Worm (Caenorhabditis elegans): Measurements from ENCODE around the gene arr-1.

- TF ChIP-seq ceh-82 (tag; optimal IDR thresholded peaks at IDR 0.05): no peak
- TF ChIP-seq nhr-11 (tag; optimal IDR thresholded peaks at IDR 0.05): no peak
- TF ChIP-seq lsy-2 (tag; optimal IDR thresholded peaks at IDR 0.05): no peak
- no peak for TF ChIP-seq lin-13 (GFP tag; optimal IDR thresholded peaks at IDR 0.05)
- TF ChIP-seq jun-1 (tag; optimal IDR thresholded peaks at IDR 0.05): no peak
- TF ChIP-seq lin-38 (GFP tag; IDR thresholded peaks at IDR 0.05): no peak
- no peak for TF ChIP-seq egl-27 (tag; optimal IDR thresholded peaks at IDR 0.05)
- TF ChIP-seq nhr-237 (tag; optimal IDR thresholded peaks at IDR 0.05): no peak
- TF ChIP-seq spr-3 (GFP tag; optimal IDR thresholded peaks at IDR 0.05): no peak
- TF ChIP-seq T26A8.4 (GFP tag; IDR thresholded peaks at IDR 0.05): no peak
- TF ChIP-seq T20F7.1 (GFP tag; optimal IDR thresholded peaks at IDR 0.05): no peak
Measured at ce11 chrX:902512-902911, 48.1 kb upstream of the arr-1 start, which contains the start of gene ZC13.10.
